Fruit fly (Drosophila melanogaster): ENCODE data around the gene kdn.

The kdn gene

DNA sequence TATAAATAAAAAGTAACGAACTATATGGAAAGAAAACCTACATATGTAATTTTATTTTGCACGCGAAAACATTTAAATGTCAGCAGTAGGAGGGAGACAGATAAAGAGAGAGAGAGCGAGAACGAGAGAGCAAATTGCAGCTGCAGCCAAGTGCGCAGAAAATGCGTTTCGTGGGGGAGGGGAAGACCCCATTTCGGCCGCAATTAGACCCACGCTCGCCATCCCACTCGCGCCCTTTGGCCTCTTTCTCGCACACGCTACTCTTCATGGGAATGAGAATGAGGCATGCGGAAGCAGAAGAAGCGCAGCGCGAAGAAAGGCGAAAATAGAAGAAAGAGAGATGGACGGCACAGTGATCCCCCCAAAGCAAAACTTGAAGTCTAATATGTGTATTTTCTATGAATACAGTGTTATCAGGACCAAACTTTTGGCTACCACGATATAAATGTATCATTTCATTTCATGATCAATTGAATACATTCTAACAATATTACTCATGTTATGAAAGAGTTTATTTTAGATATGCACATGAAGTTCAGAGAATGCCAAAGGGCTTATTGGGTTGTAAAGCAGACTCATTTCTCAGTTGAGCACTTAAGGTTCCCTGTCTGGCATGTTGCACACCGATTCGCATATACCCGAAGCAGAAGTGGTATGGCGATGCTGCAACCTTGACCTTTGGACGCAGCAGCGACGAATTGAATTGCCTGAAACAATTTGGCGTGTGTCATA, 17.3 kb upstream of the kdn start (continued):
- TF ChIP-seq Hr38 (GFP tag; optimal IDR thresholded peaks at IDR 0.05) (no peak), CG9139 (GFP tag; optimal IDR thresholded peaks at IDR 0.05) (no peak), CG10669 (GFP tag; optimal IDR thresholded peaks at IDR 0.05) (peak; percentile 14), CG34406 (GFP tag; optimal IDR thresholded peaks at IDR 0.05) (peak; percentile 2), CG11902 (GFP tag; optimal IDR thresholded peaks at IDR 0.05) (no peak), fd59A (GFP tag; optimal IDR thresholded peaks at IDR 0.05) (peak; percentile 26), CG3919 (GFP tag; optimal IDR thresholded peaks at IDR 0.05) (peak; percentile 35), CG6808 (GFP tag; optimal IDR thresholded peaks at IDR 0.05) (peak; percentile 36), Gug (GFP tag; IDR thresholded peaks at IDR 0.05) (no peak), CG6163 (GFP tag; IDR thresholded peaks at IDR 0.05) (0 out of 3 replicates have a peak, but pooled peaks have one; percentile 21), CG15336 (GFP tag; IDR thresholded peaks at IDR 0.05) (peak; percentile 41; the same call in 1 of the 2 replicates), acj6 (GFP tag; optimal IDR thresholded peaks at IDR 0.05) (peak; percentile 14), CG4318 (GFP tag; optimal IDR thresholded peaks at IDR 0.05) (peak; percentile 14), OdsH (GFP tag; optimal IDR thresholded peaks at IDR 0.05) (peak; percentile 41), Smox (GFP tag; optimal IDR thresholded peaks at IDR 0.05) (peak; percentile 29), Ets96B (tag; optimal IDR thresholded peaks at IDR 0.05) (peak; percentile 18), Sox14 (GFP tag; optimal IDR thresholded peaks at IDR 0.05) (peak; percentile 5), cyc (GFP tag; optimal IDR thresholded peaks at IDR 0.05) (no peak), Hr39 (GFP tag; optimal IDR thresholded peaks at IDR 0.05) (peak; percentile 28)

DNA sequence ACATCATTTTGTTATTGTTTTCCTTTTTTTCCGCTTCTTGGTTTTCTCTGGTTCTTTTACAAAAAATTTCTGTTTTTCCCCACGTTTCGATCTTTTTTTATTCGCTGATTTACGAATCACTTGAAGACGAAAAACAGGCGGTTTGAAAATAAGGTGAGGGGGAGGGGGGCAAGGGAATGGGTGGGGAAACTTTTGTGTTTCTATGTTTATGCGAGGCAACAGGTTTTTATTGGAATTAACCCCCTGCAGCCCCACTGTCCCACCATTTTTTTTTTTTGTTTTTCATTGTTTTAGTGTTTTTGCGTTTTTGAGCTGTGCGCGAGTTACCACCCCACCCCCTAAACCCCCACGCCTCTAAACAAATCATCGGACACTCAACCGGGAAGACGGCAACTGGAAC, 15.5 kb upstream of the kdn start:
- TF ChIP-seq Eip78C (GFP tag), result no peak
- no peak for TF ChIP-seq CG16779 (tag; optimal IDR thresholded peaks at IDR 0.05)
- no peak for TF ChIP-seq CG6792 (GFP tag; optimal IDR thresholded peaks at IDR 0.05)
- TF ChIP-seq CG6854 (GFP tag; optimal IDR thresholded peaks at IDR 0.05), result no peak
- no peak for TF ChIP-seq CG34406 (GFP tag; optimal IDR thresholded peaks at IDR 0.05)
- no peak for TF ChIP-seq CG3032 (tag; optimal IDR thresholded peaks at IDR 0.05)
- TF ChIP-seq CG4318 (GFP tag; optimal IDR thresholded peaks at IDR 0.05), result no peak
- TF ChIP-seq cyc (GFP tag; optimal IDR thresholded peaks at IDR 0.05), result no peak
- TF ChIP-seq CG32006 (GFP tag; optimal IDR thresholded peaks at IDR 0.05), result no peak
- no peak for TF ChIP-seq CG11762 (GFP tag; optimal IDR thresholded peaks at IDR 0.05; ENCODE audit: insufficient read depth)
- no peak for TF ChIP-seq CG8632 (GFP tag; optimal IDR thresholded peaks at IDR 0.05)
- no peak for TF ChIP-seq eg (GFP tag; IDR thresholded peaks at IDR 0.05)
- TF ChIP-seq CG6276 (GFP tag; optimal IDR thresholded peaks at IDR 0.05), result no peak
- TF ChIP-seq Hr4 (GFP tag; optimal IDR thresholded peaks at IDR 0.05), result no peak
- TF ChIP-seq vri (GFP tag; optimal IDR thresholded peaks at IDR 0.05), result no peak
- no peak for TF ChIP-seq Met (GFP tag; optimal IDR thresholded peaks at IDR 0.05)
- TF ChIP-seq CG8319 (GFP tag; optimal IDR thresholded peaks at IDR 0.05), result no peak
- no peak for TF ChIP-seq CG11902 (GFP tag; optimal IDR thresholded peaks at IDR 0.05)

DNA sequence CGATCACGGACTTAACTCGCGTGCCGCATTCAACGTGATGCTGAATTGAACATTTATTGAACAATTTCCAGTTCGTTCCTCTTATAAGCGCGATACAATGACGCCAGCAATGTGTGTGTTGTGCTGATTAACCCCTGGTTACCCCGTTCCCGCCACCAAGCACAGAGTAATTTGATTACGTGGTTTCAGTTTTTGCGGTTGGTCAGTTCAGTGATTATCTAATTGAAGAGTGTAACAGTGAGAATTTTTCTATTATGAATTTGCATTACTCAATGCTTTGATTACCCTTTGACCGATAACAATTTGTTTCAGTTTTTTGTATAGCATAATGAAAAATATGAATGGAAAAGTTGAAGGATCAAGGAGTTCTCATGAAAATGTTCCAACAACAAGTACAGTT, 12.7 kb upstream of the kdn start, which contains the start of gene CG3842:
Gene CG3842 (plus strand): TSS at position 61 of the 400 bp plus-strand sequence.
- no peak for TF ChIP-seq CG11902 (GFP tag; optimal IDR thresholded peaks at IDR 0.05)
- no peak for TF ChIP-seq Hr39 (GFP tag; optimal IDR thresholded peaks at IDR 0.05)
- no peak for TF ChIP-seq CG34406 (GFP tag; optimal IDR thresholded peaks at IDR 0.05)
- TF ChIP-seq svp (GFP tag), result peak; percentile 75
- TF ChIP-seq vri (GFP tag; optimal IDR thresholded peaks at IDR 0.05), result peak; percentile 16

Measured in whole organism, prepupa.